Worm (Caenorhabditis elegans) whole organism, midembryonic: ENCODE data around the gene F36D4.5.

Experiments
- T22C8.4 ChIP-seq: fragments of 200-800 bp; sonication (Bioruptor generic); IDR thresholded peaks from 2 replicates; pipeline ENCODE4 v1.3.6; 2022; ENCODE audit warnings: missing genetic modification characterization, missing compliant biosample characterization
- flt-1 ChIP-seq: fragments of 200-800 bp; sonication (Bioruptor generic); IDR thresholded peaks from 2 replicates; pipeline ENCODE4 v1.3.6; 2022; ENCODE audit warnings: missing genetic modification characterization, missing compliant biosample characterization
- ref-1 ChIP-seq: fragments of 200-800 bp; sonication (Bioruptor generic); conservative IDR thresholded peaks from 2 replicates; pipeline ENCODE4 v1.3.6; 2022; ENCODE audit warnings: missing genetic modification reagents, missing genetic modification characterization, missing compliant biosample characterization
- tab-1 ChIP-seq: fragments of 200-800 bp; sonication (Bioruptor generic); IDR thresholded peaks from 2 replicates; pipeline ENCODE4 v1.3.6; 2022; ENCODE audit warnings: missing genetic modification characterization, missing compliant biosample characterization
- ztf-23 ChIP-seq: fragments of 200-800 bp; sonication (Bioruptor generic); IDR thresholded peaks from 2 replicates; pipeline ENCODE4 v1.3.6; 2022; ENCODE audit warnings: missing genetic modification reagents, missing genetic modification characterization, missing compliant biosample characterization
- ztf-29 ChIP-seq: fragments of 200-800 bp; sonication (Bioruptor generic); IDR thresholded peaks from 2 replicates; pipeline ENCODE4 v1.3.6; 2022; ENCODE audit warnings: missing genetic modification reagents, missing genetic modification characterization, missing compliant biosample characterization

DNA sequence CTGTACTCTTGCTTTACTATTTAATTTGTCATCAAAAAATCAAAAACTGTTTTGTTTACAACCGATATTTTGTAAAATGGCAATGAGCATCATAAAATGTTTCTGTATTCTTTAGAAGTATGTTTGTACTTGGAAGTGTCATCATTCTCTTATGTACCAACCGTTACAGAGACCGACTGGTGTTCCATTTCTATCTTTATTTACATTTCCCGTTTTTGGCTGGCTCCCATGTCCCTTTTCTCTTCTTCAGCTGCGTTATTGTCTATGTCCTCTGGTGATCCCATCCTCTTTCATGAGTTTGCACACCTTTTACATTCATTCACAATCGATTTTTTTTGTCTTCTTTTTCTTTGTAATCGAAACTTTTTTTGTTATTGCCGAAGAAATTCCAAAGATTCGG lies 25.9 kb upstream of the F36D4.5 start:
- TF ChIP-seq ztf-23 (GFP tag; lab: Robert Waterston, UW) (no peak), ztf-29 (GFP tag; lab: Robert Waterston, UW) (no peak), flt-1 (no peak), T22C8.4 (no peak), ref-1 (GFP tag; lab: Robert Waterston, UW) (no peak), tab-1 (GFP tag; lab: Robert Waterston, UW) (no peak)
